Fruit fly (Drosophila melanogaster): ENCODE results near the gene CG10877.

Gene CG10877

dm6 chr3R:20585566-20585965 lies 21.7 kb upstream of the CG10877 start, which contains the start of gene CG16953 (continued):
- TF ChIP-seq Med (GFP tag), result peak; percentile 43
- no peak for TF ChIP-seq CG1792 (GFP tag; optimal IDR thresholded peaks at IDR 0.05)
- no peak for TF ChIP-seq CG4328 (GFP tag; optimal IDR thresholded peaks at IDR 0.05)
- TF ChIP-seq CG8944 (GFP tag; optimal IDR thresholded peaks at IDR 0.05), result no peak
- no peak for TF ChIP-seq ranshi (GFP tag; IDR thresholded peaks at IDR 0.05)
- no peak for TF ChIP-seq CG32772 (GFP tag; IDR thresholded peaks at IDR 0.05)
- no peak for TF ChIP-seq Nf-YA (GFP tag; IDR thresholded peaks at IDR 0.05)
- TF ChIP-seq CG2116 (GFP tag; optimal IDR thresholded peaks at IDR 0.05), result peak; percentile 15
- TF ChIP-seq Dbx (GFP tag; IDR thresholded peaks at IDR 0.05), result no peak
- TF ChIP-seq nmo (GFP tag; optimal IDR thresholded peaks at IDR 0.05), result no peak
- no peak for TF ChIP-seq Xbp1 (GFP tag; optimal IDR thresholded peaks at IDR 0.05)
- peak; percentile 6 for TF ChIP-seq CG7745 (tag; optimal IDR thresholded peaks at IDR 0.05)
- TF ChIP-seq CG31441 (GFP tag; IDR thresholded peaks at IDR 0.05), result no peak
- TF ChIP-seq cg (GFP tag; optimal IDR thresholded peaks at IDR 0.05), result peak; percentile 2
- TF ChIP-seq gfzf (GFP tag; optimal IDR thresholded peaks at IDR 0.05), result peak; percentile 84
- peak; percentile 35 for TF ChIP-seq HmgZ (tag; optimal IDR thresholded peaks at IDR 0.05)
- peak; percentile 32; the same call in 1 of the 2 replicates for TF ChIP-seq bbx (GFP tag; IDR thresholded peaks at IDR 0.05; ENCODE audit: partially characterized antibody)
- TF ChIP-seq phol (tag; optimal IDR thresholded peaks at IDR 0.05), result peak; percentile 12
- TF ChIP-seq BEAF-32 (GFP tag; optimal IDR thresholded peaks at IDR 0.05), result peak; percentile 21
- no peak for TF ChIP-seq CG17359 (tag; optimal IDR thresholded peaks at IDR 0.05)
- peak; percentile 38; the same call in 1 of the 2 replicates for TF ChIP-seq MBD-R2 (GFP tag; IDR thresholded peaks at IDR 0.05)
- TF ChIP-seq sug (tag; optimal IDR thresholded peaks at IDR 0.05), result peak; percentile 1
- TF ChIP-seq zfh1 (GFP tag; IDR thresholded peaks at IDR 0.05), result no peak
- no peak for TF ChIP-seq CG10274 (GFP tag; optimal IDR thresholded peaks at IDR 0.05)
- TF ChIP-seq Ravus (GFP tag; IDR thresholded peaks at IDR 0.05), result no peak
- TF ChIP-seq seq (GFP tag; IDR thresholded peaks at IDR 0.05), result no peak

dm6 chr3R:20581376-20581775 lies 17.5 kb upstream of the CG10877 start, which contains the start of gene CG34008:
Gene CG34008, minus strand, starts transcription at chr3R:20581522.
- TF ChIP-seq sug (tag; optimal IDR thresholded peaks at IDR 0.05) (no peak), E2f2 (GFP tag; IDR thresholded peaks at IDR 0.05) (peak; percentile 67; the same call in 1 of the 2 replicates), Dp (GFP tag; optimal IDR thresholded peaks at IDR 0.05) (peak; percentile 54), gfzf (GFP tag; optimal IDR thresholded peaks at IDR 0.05) (peak; percentile 58)

dm6 chr3R:20579816-20580215 lies 15.9 kb upstream of the CG10877 start, which contains the start of the genes EloB and Srp14:
Gene EloB, minus strand, starts transcription at chr3R:20579850.
Gene Srp14, plus strand, starts transcription at chr3R:20580115.
- peak; percentile 66; the same call in 2 of the 3 replicates for TF ChIP-seq otp (GFP tag; IDR thresholded peaks at IDR 0.05)
- peak; percentile 64; the same call in 2 of the 3 replicates for TF ChIP-seq Mrtf (GFP tag; IDR thresholded peaks at IDR 0.05)
- TF ChIP-seq B-H2 (GFP tag; optimal IDR thresholded peaks at IDR 0.05), result peak; percentile 90
- TF ChIP-seq nerfin-2 (GFP tag; IDR thresholded peaks at IDR 0.05; ENCODE audit: partially characterized antibody), result peak; percentile 88
- TF ChIP-seq chif (GFP tag; optimal IDR thresholded peaks at IDR 0.05), result peak; percentile 67 to 71
- TF ChIP-seq CG18619 (GFP tag; optimal IDR thresholded peaks at IDR 0.05), result peak; percentile 73
- no peak for TF ChIP-seq CG11504 (tag; optimal IDR thresholded peaks at IDR 0.05)
- TF ChIP-seq Dip3 (GFP tag; optimal IDR thresholded peaks at IDR 0.05), result peak; percentile 78
- TF ChIP-seq H2.0 (GFP tag; IDR thresholded peaks at IDR 0.05), result peak; percentile 70
- peak; percentile 54 for TF ChIP-seq CG6854 (GFP tag; optimal IDR thresholded peaks at IDR 0.05)
- no peak for TF ChIP-seq ab (GFP tag; optimal IDR thresholded peaks at IDR 0.05)
- peak; percentile 67 for TF ChIP-seq CG4854 (GFP tag; optimal IDR thresholded peaks at IDR 0.05)
- peak; percentile 75 for TF ChIP-seq CG4404 (GFP tag; IDR thresholded peaks at IDR 0.05)
- TF ChIP-seq CG10654 (GFP tag; optimal IDR thresholded peaks at IDR 0.05), result peak; percentile 71
- TF ChIP-seq az2 (GFP tag; optimal IDR thresholded peaks at IDR 0.05), result peak; percentile 78
- peak; percentile 87 for TF ChIP-seq ato (GFP tag; IDR thresholded peaks at IDR 0.05; ENCODE audit: partially characterized antibody)
- peak; percentile 84 for TF ChIP-seq Fer2 (tag; optimal IDR thresholded peaks at IDR 0.05)
- no peak for TF ChIP-seq peb (GFP tag; IDR thresholded peaks at IDR 0.05)
- TF ChIP-seq Antp (GFP tag; optimal IDR thresholded peaks at IDR 0.05), result peak; percentile 83
- TF ChIP-seq CG4360 (GFP tag; IDR thresholded peaks at IDR 0.05), result no peak
- TF ChIP-seq Sry-δ (GFP tag; optimal IDR thresholded peaks at IDR 0.05), result peak; percentile 99
- TF ChIP-seq chm (GFP tag; IDR thresholded peaks at IDR 0.05), result peak; percentile 82
